Fruit fly (Drosophila melanogaster): ENCODE results near the gene 825-Oak.

- TF ChIP-seq Myc (optimal IDR thresholded peaks at IDR 0.05): no peak
- TF ChIP-seq dsf (GFP tag; optimal IDR thresholded peaks at IDR 0.05; ENCODE audit: borderline replicate concordance): no peak
Observed at dm6 chr3L:19497623-19498022, 25.6 kb upstream of the 825-Oak start, which contains the start of gene CG9449.

All from whole organism, wandering third instar larva.